Fruit fly (Drosophila melanogaster): Measurements from ENCODE around the gene CG2202.
A peak's percentile ranks its signal among the peaks of the same experiment; 100 is the strongest.

The CG2202 gene

dm6 chrX:10825349-10826129 is 23.0 kb upstream of the CG2202 start (continued):
- TF ChIP-seq CG17359 (tag; optimal IDR thresholded peaks at IDR 0.05) (peak; percentile 36), Abd-B (GFP tag; optimal IDR thresholded peaks at IDR 0.05) (peak; percentile 46), crol (GFP tag; IDR thresholded peaks at IDR 0.05) (peak; percentile 87), otp (GFP tag; IDR thresholded peaks at IDR 0.05) (0 out of 3 replicates have a peak, but pooled peaks have one; percentile 31), Xbp1 (GFP tag; optimal IDR thresholded peaks at IDR 0.05) (peak; percentile 46), CG4404 (GFP tag; IDR thresholded peaks at IDR 0.05) (peak; percentile 16; the same call in 1 of the 2 replicates), Mad (GFP tag; optimal IDR thresholded peaks at IDR 0.05) (no peak), hth (optimal IDR thresholded peaks at IDR 0.05) (no peak), CG11504 (tag; optimal IDR thresholded peaks at IDR 0.05) (peak; percentile 63), Med (GFP tag) (peak; percentile 78), CG8924 (tag; optimal IDR thresholded peaks at IDR 0.05) (peak; percentile 52), dmrt99B (tag; optimal IDR thresholded peaks at IDR 0.05) (peak; percentile 62), CG4360 (GFP tag; IDR thresholded peaks at IDR 0.05) (no peak), PHDP (tag; optimal IDR thresholded peaks at IDR 0.05) (peak; percentile 9), Chrac-16 (GFP tag; optimal IDR thresholded peaks at IDR 0.05) (peak; percentile 45), Sox100B (GFP tag; optimal IDR thresholded peaks at IDR 0.05) (peak; percentile 5), CG6689 (GFP tag; IDR thresholded peaks at IDR 0.05) (peak; percentile 30; the same call in 1 of the 2 replicates), D19A (tag; optimal IDR thresholded peaks at IDR 0.05) (peak; percentile 53), bsh (GFP tag; optimal IDR thresholded peaks at IDR 0.05) (peak in 1 of 2 experiments; percentile 74), CG8388 (GFP tag; optimal IDR thresholded peaks at IDR 0.05) (peak; percentile 54), chif (GFP tag; optimal IDR thresholded peaks at IDR 0.05) (peak in 1 of 2 experiments; percentile 62), lola (GFP tag; optimal IDR thresholded peaks at IDR 0.05) (peak in 1 of 3 experiments; percentile 69), CG11696 (GFP tag; IDR thresholded peaks at IDR 0.05) (no peak), Six4 (GFP tag; optimal IDR thresholded peaks at IDR 0.05) (peak; percentile 37), pzg (GFP tag; optimal IDR thresholded peaks at IDR 0.05) (no peak), ken (GFP tag; IDR thresholded peaks at IDR 0.05) (peak; percentile 50; the same call in 1 of the 3 replicates), ci (GFP tag; IDR thresholded peaks at IDR 0.05) (peak; percentile 62; the same call in 1 of the 3 replicates), CG18262 (tag; optimal IDR thresholded peaks at IDR 0.05) (peak; percentile 71), CG7963 (GFP tag; IDR thresholded peaks at IDR 0.05; ENCODE audit: partially characterized antibody) (no peak), CG13624 (GFP tag; optimal IDR thresholded peaks at IDR 0.05) (peak; percentile 31), CG17568 (GFP tag; optimal IDR thresholded peaks at IDR 0.05) (no peak), trem (tag; optimal IDR thresholded peaks at IDR 0.05) (peak; percentile 25), CG1233 (GFP tag; optimal IDR thresholded peaks at IDR 0.05) (peak; percentile 5), NFAT (GFP tag; IDR thresholded peaks at IDR 0.05) (no peak), ATbp (GFP tag; optimal IDR thresholded peaks at IDR 0.05) (peak; percentile 49), dmrt11E (tag; optimal IDR thresholded peaks at IDR 0.05) (peak; percentile 71), CG7556 (GFP tag; optimal IDR thresholded peaks at IDR 0.05) (peak; percentile 50), CG2875 (GFP tag; optimal IDR thresholded peaks at IDR 0.05) (peak; percentile 28), CG30403 (GFP tag; optimal IDR thresholded peaks at IDR 0.05) (peak; percentile 41), peb (GFP tag; IDR thresholded peaks at IDR 0.05) (no peak), phol (tag; optimal IDR thresholded peaks at IDR 0.05) (peak; percentile 60), Hr51 (GFP tag; optimal IDR thresholded peaks at IDR 0.05) (peak in 1 of 2 experiments; percentile 20), CG31441 (GFP tag; IDR thresholded peaks at IDR 0.05) (peak; percentile 64), Meics (GFP tag; optimal IDR thresholded peaks at IDR 0.05) (peak; percentile 7), Adf1 (GFP tag; IDR thresholded peaks at IDR 0.05) (no peak), ewg (GFP tag; optimal IDR thresholded peaks at IDR 0.05) (peak; percentile 24), onecut (GFP tag; IDR thresholded peaks at IDR 0.05) (0 out of 2 replicates have a peak, but pooled peaks have one; percentile 22), esg (GFP tag; conservative IDR thresholded peaks at IDR 0.05) (0 out of 2 replicates have a peak, but pooled peaks have one; percentile 17)
